Worm (Caenorhabditis elegans) whole organism, mixed stage, embryonic: ENCODE data around the gene T13C5.9.

ENCODE experiments used
- ces-1 ChIP-seq: fragments of 150-350 bp; optimal IDR thresholded peaks from 2 replicates; lab custom pipeline; 2014; ENCODE audit warnings: missing biosample characterization, missing genetic modification reagents, missing genetic modification characterization
- elt-3 ChIP-seq: fragments of 150-350 bp; optimal IDR thresholded peaks from 2 replicates; lab custom pipeline; 2014; ENCODE audit warnings: missing biosample characterization, missing genetic modification characterization
- ham-2 ChIP-seq: fragments of 200-800 bp; sonication (Bioruptor generic); optimal IDR thresholded peaks from 2 replicates; lab custom pipeline; 2018; ENCODE audit warnings: mild to moderate bottlenecking, missing genetic modification characterization, missing compliant biosample characterization
- lsy-2 ChIP-seq: fragments of 150-350 bp; optimal IDR thresholded peaks from 2 replicates; lab custom pipeline; 2014; ENCODE audit warnings: missing biosample characterization, missing genetic modification characterization
- mep-1 ChIP-seq: fragments of 150-350 bp; optimal IDR thresholded peaks from 2 replicates; lab custom pipeline; 2017; ENCODE audit warnings: missing biosample characterization, missing genetic modification reagents, missing genetic modification characterization, inconsistent platforms
- nhr-12 ChIP-seq: fragments of 150-350 bp; optimal IDR thresholded peaks from 2 replicates; lab custom pipeline; 2014; ENCODE audit warnings: missing biosample characterization, missing genetic modification characterization
- nhr-237 ChIP-seq: fragments of 150-350 bp; optimal IDR thresholded peaks from 2 replicates; lab custom pipeline; 2014; ENCODE audit warnings: missing biosample characterization, missing genetic modification characterization
- nhr-28 ChIP-seq: fragments of 150-350 bp; optimal IDR thresholded peaks from 2 replicates; lab custom pipeline; 2014; ENCODE audit warnings: missing biosample characterization, missing genetic modification characterization
- nhr-76 ChIP-seq: sonication (generic microtip); optimal IDR thresholded peaks from 2 replicates; lab custom pipeline; 2017; ENCODE audit warnings: missing biosample characterization, missing genetic modification characterization
- snpc-4 ChIP-seq: fragments of 150-350 bp; optimal IDR thresholded peaks from 2 replicates; lab custom pipeline; 2014; ENCODE audit warnings: missing biosample characterization, missing genetic modification characterization
- sptf-1 ChIP-seq: sonication (generic microtip); optimal IDR thresholded peaks from 2 replicates; lab custom pipeline; 2017; ENCODE audit warnings: mild to moderate bottlenecking, missing genetic modification characterization, moderate library complexity, missing compliant biosample characterization
- unc-39 ChIP-seq: fragments of 150-350 bp; optimal IDR thresholded peaks from 2 replicates; lab custom pipeline; 2014; ENCODE audit warnings: missing biosample characterization, missing genetic modification characterization
- unc-62 ChIP-seq: fragments of 150-350 bp; optimal IDR thresholded peaks from 2 replicates; lab custom pipeline; 2014; ENCODE audit warnings: missing biosample characterization, missing genetic modification reagents, missing genetic modification characterization
- zip-8 ChIP-seq: fragments of 150-350 bp; optimal IDR thresholded peaks from 2 replicates; lab custom pipeline; 2014; ENCODE audit warnings: missing biosample characterization, missing genetic modification characterization

- no peak for TF ChIP-seq nhr-237 (tag; lab: Kevin White, UChicago)
- TF ChIP-seq nhr-76 (tag; lab: Kevin White, UChicago), result no peak
- no peak for TF ChIP-seq ces-1
- TF ChIP-seq nhr-12 (tag; lab: Kevin White, UChicago), result no peak
- no peak for TF ChIP-seq snpc-4 (tag; lab: Kevin White, UChicago)
- TF ChIP-seq sptf-1 (tag; lab: Kevin White, UChicago), result no peak
- TF ChIP-seq elt-3 (tag; lab: Kevin White, UChicago), result no peak
- TF ChIP-seq ham-2 (GFP tag; lab: Kevin White, UChicago), result no peak
- TF ChIP-seq nhr-28 (tag; lab: Kevin White, UChicago), result no peak
- TF ChIP-seq unc-39, result no peak
- no peak for TF ChIP-seq unc-62 (GFP tag; lab: Kevin White, UChicago)
- TF ChIP-seq zip-8, result no peak
- TF ChIP-seq lsy-2 (tag; lab: Kevin White, UChicago), result no peak
- TF ChIP-seq mep-1, result no peak
Measured at ce11 chrX:6216551-6216950, 26.5 kb downstream of the T13C5.9 start, which contains the start of gene lrch-1.
